Worm (Caenorhabditis elegans): ENCODE data around the gene cyp-34A6.

Gene cyp-34A6

ce11 chrV:3987616-3988015, 26.5 kb upstream of the cyp-34A6 start, which contains the start of gene nlp-28:
Gene nlp-28, plus strand, starts transcription at chrV:3987900.
- TF ChIP-seq ets-7 (tag; optimal IDR thresholded peaks at IDR 0.05) (no peak), sea-1 (GFP tag; conservative IDR thresholded peaks at IDR 0.05) (no peak), pes-1 (GFP tag; IDR thresholded peaks at IDR 0.05) (no peak), ceh-36 (tag; optimal IDR thresholded peaks at IDR 0.05) (no peak), hmbx-1 (tag; optimal IDR thresholded peaks at IDR 0.05) (no peak), hnd-1 (tag; optimal IDR thresholded peaks at IDR 0.05) (no peak), hmg-4 (GFP tag; optimal IDR thresholded peaks at IDR 0.05) (no peak), B0310.2 (tag; optimal IDR thresholded peaks at IDR 0.05) (no peak), scrt-1 (GFP tag; IDR thresholded peaks at IDR 0.05) (no peak), tra-4 (tag; optimal IDR thresholded peaks at IDR 0.05) (no peak), ceh-13 (GFP tag; optimal IDR thresholded peaks at IDR 0.05) (no peak), tbx-37 (GFP tag; conservative IDR thresholded peaks at IDR 0.05) (no peak), flt-1 (GFP tag; IDR thresholded peaks at IDR 0.05) (no peak), F13C5.2 (tag; optimal IDR thresholded peaks at IDR 0.05) (no peak), aly-1 (tag; optimal IDR thresholded peaks at IDR 0.05) (no peak)

- no peak for TF ChIP-seq hmg-4 (GFP tag; optimal IDR thresholded peaks at IDR 0.05)
- no peak for TF ChIP-seq tbx-37 (GFP tag; conservative IDR thresholded peaks at IDR 0.05)
- no peak for TF ChIP-seq aly-1 (tag; optimal IDR thresholded peaks at IDR 0.05)
- TF ChIP-seq sea-1 (GFP tag; conservative IDR thresholded peaks at IDR 0.05): no peak
- no peak for TF ChIP-seq ets-7 (tag; optimal IDR thresholded peaks at IDR 0.05)
- TF ChIP-seq B0310.2 (tag; optimal IDR thresholded peaks at IDR 0.05): no peak
- TF ChIP-seq hmbx-1 (tag; optimal IDR thresholded peaks at IDR 0.05): no peak
- no peak for TF ChIP-seq pes-1 (GFP tag; IDR thresholded peaks at IDR 0.05)
- no peak for TF ChIP-seq scrt-1 (GFP tag; IDR thresholded peaks at IDR 0.05)
- TF ChIP-seq ama-1 (optimal IDR thresholded peaks at IDR 0.05): no peak
- TF ChIP-seq ceh-13 (GFP tag; optimal IDR thresholded peaks at IDR 0.05): no peak
- TF ChIP-seq tbx-11 (GFP tag; IDR thresholded peaks at IDR 0.05): no peak
- TF ChIP-seq ceh-36 (tag; optimal IDR thresholded peaks at IDR 0.05): no peak
- no peak for TF ChIP-seq tra-4 (tag; optimal IDR thresholded peaks at IDR 0.05)
- no peak for TF ChIP-seq F13C5.2 (tag; optimal IDR thresholded peaks at IDR 0.05)
- no peak for TF ChIP-seq hnd-1 (tag; optimal IDR thresholded peaks at IDR 0.05)
- no peak for TF ChIP-seq flt-1 (GFP tag; IDR thresholded peaks at IDR 0.05)
Measured at ce11 chrV:3985104-3985503, 24.0 kb upstream of the cyp-34A6 start.

DNA sequence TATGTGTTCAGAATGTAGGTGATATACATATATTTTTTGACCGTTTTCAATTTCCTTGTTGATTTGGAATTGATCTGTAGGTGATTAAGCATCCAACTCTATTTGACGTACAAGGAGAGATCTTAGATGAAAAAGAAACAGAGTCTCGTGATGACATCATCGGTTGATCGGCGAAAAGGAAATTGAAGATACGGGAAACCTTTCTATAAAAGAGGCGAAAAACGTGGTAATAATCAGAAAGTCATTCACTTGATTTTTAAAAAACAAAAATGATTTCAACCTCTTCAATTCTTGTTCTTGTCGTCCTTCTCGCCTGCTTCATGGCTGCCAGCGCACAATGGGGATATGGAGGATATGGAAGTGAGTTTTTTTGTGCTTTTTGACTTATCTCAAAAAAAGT, 23.0 kb upstream of the cyp-34A6 start, which contains the start of gene nlp-29:
TSS of gene nlp-29 (plus strand) at position 248 of the 400 bp plus-strand sequence.
- TF ChIP-seq hmg-4 (GFP tag; optimal IDR thresholded peaks at IDR 0.05): no peak
- no peak for TF ChIP-seq tbx-11 (GFP tag; IDR thresholded peaks at IDR 0.05)
- no peak for TF ChIP-seq F13C5.2 (tag; optimal IDR thresholded peaks at IDR 0.05)
- TF ChIP-seq ama-1 (optimal IDR thresholded peaks at IDR 0.05): no peak
- TF ChIP-seq flt-1 (GFP tag; IDR thresholded peaks at IDR 0.05): no peak
- no peak for TF ChIP-seq ceh-13 (GFP tag; optimal IDR thresholded peaks at IDR 0.05)
- no peak for TF ChIP-seq ceh-36 (tag; optimal IDR thresholded peaks at IDR 0.05)
- no peak for TF ChIP-seq hnd-1 (tag; optimal IDR thresholded peaks at IDR 0.05)
- no peak for TF ChIP-seq B0310.2 (tag; optimal IDR thresholded peaks at IDR 0.05)
- TF ChIP-seq tbx-37 (GFP tag; conservative IDR thresholded peaks at IDR 0.05): no peak
- no peak for TF ChIP-seq scrt-1 (GFP tag; IDR thresholded peaks at IDR 0.05)
- no peak for TF ChIP-seq tra-4 (tag; optimal IDR thresholded peaks at IDR 0.05)
- no peak for TF ChIP-seq ets-7 (tag; optimal IDR thresholded peaks at IDR 0.05)
- no peak for TF ChIP-seq hmbx-1 (tag; optimal IDR thresholded peaks at IDR 0.05)
- no peak for TF ChIP-seq sea-1 (GFP tag; conservative IDR thresholded peaks at IDR 0.05)
- TF ChIP-seq pes-1 (GFP tag; IDR thresholded peaks at IDR 0.05): no peak
- no peak for TF ChIP-seq aly-1 (tag; optimal IDR thresholded peaks at IDR 0.05)

- TF ChIP-seq hmg-4 (GFP tag; optimal IDR thresholded peaks at IDR 0.05): no peak
Measured at ce11 chrV:3981680-3982079, 20.5 kb upstream of the cyp-34A6 start, which contains the start of gene nlp-30. Gene nlp-30, plus strand, starts transcription at chrV:3981980.

- TF ChIP-seq scrt-1 (GFP tag; IDR thresholded peaks at IDR 0.05) (no peak), ceh-36 (tag; optimal IDR thresholded peaks at IDR 0.05) (no peak), tbx-11 (GFP tag; IDR thresholded peaks at IDR 0.05) (no peak), hnd-1 (tag; optimal IDR thresholded peaks at IDR 0.05) (no peak), ceh-13 (GFP tag; optimal IDR thresholded peaks at IDR 0.05) (no peak), B0310.2 (tag; optimal IDR thresholded peaks at IDR 0.05) (no peak), ets-7 (tag; optimal IDR thresholded peaks at IDR 0.05) (no peak), sea-1 (GFP tag; conservative IDR thresholded peaks at IDR 0.05) (no peak), F13C5.2 (tag; optimal IDR thresholded peaks at IDR 0.05) (no peak), ama-1 (optimal IDR thresholded peaks at IDR 0.05) (no peak), hmbx-1 (tag; optimal IDR thresholded peaks at IDR 0.05) (no peak), hmg-4 (GFP tag; optimal IDR thresholded peaks at IDR 0.05) (no peak)
Measured at ce11 chrV:3980228-3980933, 19.2 kb upstream of the cyp-34A6 start.

- TF ChIP-seq tra-4 (tag; optimal IDR thresholded peaks at IDR 0.05) (no peak), hmbx-1 (tag; optimal IDR thresholded peaks at IDR 0.05) (no peak), tbx-11 (GFP tag; IDR thresholded peaks at IDR 0.05) (no peak), scrt-1 (GFP tag; IDR thresholded peaks at IDR 0.05) (no peak), ama-1 (optimal IDR thresholded peaks at IDR 0.05) (no peak), ceh-13 (GFP tag; optimal IDR thresholded peaks at IDR 0.05) (no peak), sea-1 (GFP tag; conservative IDR thresholded peaks at IDR 0.05) (no peak), ets-7 (tag; optimal IDR thresholded peaks at IDR 0.05) (no peak), hnd-1 (tag; optimal IDR thresholded peaks at IDR 0.05) (no peak), F13C5.2 (tag; optimal IDR thresholded peaks at IDR 0.05) (no peak), B0310.2 (tag; optimal IDR thresholded peaks at IDR 0.05) (no peak), aly-1 (tag; optimal IDR thresholded peaks at IDR 0.05) (no peak)
Measured at ce11 chrV:3979819-3980218, 18.7 kb upstream of the cyp-34A6 start, which contains the start of gene nlp-31. Gene nlp-31, plus strand, starts transcription at chrV:3980055.

- TF ChIP-seq pes-1 (GFP tag; IDR thresholded peaks at IDR 0.05) (no peak), F13C5.2 (tag; optimal IDR thresholded peaks at IDR 0.05) (no peak), hmbx-1 (tag; optimal IDR thresholded peaks at IDR 0.05) (no peak), B0310.2 (tag; optimal IDR thresholded peaks at IDR 0.05) (no peak), scrt-1 (GFP tag; IDR thresholded peaks at IDR 0.05) (no peak), ceh-36 (tag; optimal IDR thresholded peaks at IDR 0.05) (no peak), ama-1 (optimal IDR thresholded peaks at IDR 0.05) (no peak), flt-1 (GFP tag; IDR thresholded peaks at IDR 0.05) (no peak), aly-1 (tag; optimal IDR thresholded peaks at IDR 0.05) (no peak), tra-4 (tag; optimal IDR thresholded peaks at IDR 0.05) (no peak), tbx-37 (GFP tag; conservative IDR thresholded peaks at IDR 0.05) (no peak), ceh-13 (GFP tag; optimal IDR thresholded peaks at IDR 0.05) (no peak), ets-7 (tag; optimal IDR thresholded peaks at IDR 0.05) (no peak), sea-1 (GFP tag; conservative IDR thresholded peaks at IDR 0.05) (no peak), hnd-1 (tag; optimal IDR thresholded peaks at IDR 0.05) (no peak), tbx-11 (GFP tag; IDR thresholded peaks at IDR 0.05) (no peak), hmg-4 (GFP tag; optimal IDR thresholded peaks at IDR 0.05) (no peak)
Measured at ce11 chrV:3979053-3979452, 17.9 kb upstream of the cyp-34A6 start, which contains the start of gene nlp-34. Gene nlp-34, minus strand, starts transcription at chrV:3979134.

Measured in whole organism, early embryonic.